Fruit fly (Drosophila melanogaster): ENCODE measurements around the gene CG43182.

CG43182 gene

dm6 chrX:311328-311727, 41.5 kb upstream of the CG43182 start (continued):
- TF ChIP-seq CG11093 (GFP tag; IDR thresholded peaks at IDR 0.05) (no peak), CG30431 (GFP tag; optimal IDR thresholded peaks at IDR 0.05) (no peak), ssp (GFP tag; IDR thresholded peaks at IDR 0.05) (no peak), Fer3 (tag; optimal IDR thresholded peaks at IDR 0.05) (peak; percentile 3), crp (GFP tag; optimal IDR thresholded peaks at IDR 0.05) (no peak), tio (GFP tag; optimal IDR thresholded peaks at IDR 0.05) (no peak), CG18599 (GFP tag; optimal IDR thresholded peaks at IDR 0.05) (peak; percentile 50), chif (GFP tag; optimal IDR thresholded peaks at IDR 0.05) (no peak), Scr (GFP tag; IDR thresholded peaks at IDR 0.05; ENCODE audit: partially characterized antibody) (no peak), CG8924 (tag; optimal IDR thresholded peaks at IDR 0.05) (no peak), nerfin-1 (tag; optimal IDR thresholded peaks at IDR 0.05) (no peak), z (GFP tag; IDR thresholded peaks at IDR 0.05) (no peak), Ada2b (GFP tag; IDR thresholded peaks at IDR 0.05) (no peak), ttk (GFP tag; IDR thresholded peaks at IDR 0.05) (no peak), grau (tag; optimal IDR thresholded peaks at IDR 0.05) (no peak), crol (GFP tag; IDR thresholded peaks at IDR 0.05) (no peak), Max (GFP tag; optimal IDR thresholded peaks at IDR 0.05) (no peak), h (optimal IDR thresholded peaks at IDR 0.05) (no peak), br (optimal IDR thresholded peaks at IDR 0.05) (no peak), Hsf (GFP tag; optimal IDR thresholded peaks at IDR 0.05) (no peak), ERR (GFP tag; optimal IDR thresholded peaks at IDR 0.05) (no peak), CG6175 (GFP tag; IDR thresholded peaks at IDR 0.05) (no peak), sd (tag; optimal IDR thresholded peaks at IDR 0.05) (no peak), cad (GFP tag; optimal IDR thresholded peaks at IDR 0.05) (no peak), CG18619 (GFP tag; optimal IDR thresholded peaks at IDR 0.05) (no peak), Dref (GFP tag; IDR thresholded peaks at IDR 0.05) (no peak), lab (GFP tag; optimal IDR thresholded peaks at IDR 0.05) (peak; percentile 61), CG3281 (GFP tag; optimal IDR thresholded peaks at IDR 0.05) (peak; percentile 9), CG1832 (GFP tag; optimal IDR thresholded peaks at IDR 0.05) (no peak), Bdp1 (GFP tag; optimal IDR thresholded peaks at IDR 0.05) (no peak), CG10979 (tag; optimal IDR thresholded peaks at IDR 0.05) (no peak), Atf6 (GFP tag; IDR thresholded peaks at IDR 0.05) (peak; percentile 47; the same call in 1 of the 2 replicates), pan (optimal IDR thresholded peaks at IDR 0.05) (no peak), pan (GFP tag; optimal IDR thresholded peaks at IDR 0.05 in 1 of 2, IDR thresholded peaks at IDR 0.05 in 1 of 2) (no peak), lola (GFP tag; optimal IDR thresholded peaks at IDR 0.05) (no peak), CG14441 (GFP tag; IDR thresholded peaks at IDR 0.05) (no peak), CG3065 (GFP tag; optimal IDR thresholded peaks at IDR 0.05) (no peak), CG15514 (GFP tag; optimal IDR thresholded peaks at IDR 0.05) (peak; percentile 47), gfzf (GFP tag; optimal IDR thresholded peaks at IDR 0.05) (no peak), klu (GFP tag; IDR thresholded peaks at IDR 0.05) (no peak), Taf1 (GFP tag; IDR thresholded peaks at IDR 0.05) (no peak), CG9215 (GFP tag; IDR thresholded peaks at IDR 0.05) (no peak), CG31441 (GFP tag; IDR thresholded peaks at IDR 0.05) (no peak), gt (GFP tag; IDR thresholded peaks at IDR 0.05) (no peak), CG7928 (GFP tag; optimal IDR thresholded peaks at IDR 0.05) (no peak), Dfd (GFP tag; optimal IDR thresholded peaks at IDR 0.05) (no peak), disco-r (GFP tag; optimal IDR thresholded peaks at IDR 0.05) (no peak), CG8388 (GFP tag; optimal IDR thresholded peaks at IDR 0.05) (no peak), B-H2 (GFP tag; optimal IDR thresholded peaks at IDR 0.05) (no peak), CG8281 (tag; optimal IDR thresholded peaks at IDR 0.05) (no peak), Meics (GFP tag; optimal IDR thresholded peaks at IDR 0.05) (peak; percentile 27), sob (GFP tag; IDR thresholded peaks at IDR 0.05) (no peak), CG5953 (GFP tag; IDR thresholded peaks at IDR 0.05) (no peak)
